Fruit fly (Drosophila melanogaster) whole organism, embryonic: Measurements from ENCODE around the gene CG8006.

Experiments
- Asciz ChIP-seq: fragments of 200-800 bp; sonication (Bioruptor generic); optimal IDR thresholded peaks from 2 replicates; lab custom pipeline; 2017; ENCODE audit warnings: missing biosample characterization, mild to moderate bottlenecking, missing genetic modification characterization, missing genetic modification reagents
- CG10979 ChIP-seq: fragments of 200-800 bp; sonication (Bioruptor generic); optimal IDR thresholded peaks from 2 replicates; lab custom pipeline; 2018; ENCODE audit warnings: missing biosample characterization, mild to moderate bottlenecking, missing genetic modification characterization, moderate library complexity
- CG13894 ChIP-seq: fragments of 200-800 bp; sonication (Bioruptor generic); optimal IDR thresholded peaks from 3 replicates; lab custom pipeline; 2018; ENCODE audit warnings: missing biosample characterization, mild to moderate bottlenecking, missing genetic modification characterization, moderate library complexity
- CG15011 ChIP-seq: fragments of 200-800 bp; sonication (Bioruptor generic); optimal IDR thresholded peaks from 3 replicates; lab custom pipeline; 2018; ENCODE audit warnings: missing biosample characterization, mild to moderate bottlenecking, missing genetic modification characterization
- CG15073 ChIP-seq: fragments of 200-800 bp; sonication (Bioruptor generic); optimal IDR thresholded peaks from 2 replicates; lab custom pipeline; 2016; ENCODE audit warnings: missing biosample characterization, missing genetic modification characterization
- CG16863 ChIP-seq: fragments of 200-800 bp; sonication (Bioruptor generic); optimal IDR thresholded peaks from 3 replicates; lab custom pipeline; 2016; ENCODE audit warnings: missing biosample characterization, missing genetic modification characterization
- CG17359 ChIP-seq: fragments of 200-800 bp; sonication (Bioruptor generic); optimal IDR thresholded peaks from 3 replicates; lab custom pipeline; 2018; ENCODE audit warnings: missing biosample characterization, mild to moderate bottlenecking, missing genetic modification characterization, moderate library complexity
- CG17385 ChIP-seq: fragments of 200-800 bp; sonication (Bioruptor generic); optimal IDR thresholded peaks from 3 replicates; lab custom pipeline; 2018; ENCODE audit warnings: missing biosample characterization, mild to moderate bottlenecking, missing genetic modification characterization
- CG17612 ChIP-seq: fragments of 200-800 bp; sonication (Bioruptor generic); IDR thresholded peaks from 2 replicates; pipeline ENCODE4 v1.3.6; 2022; ENCODE audit warnings: missing biosample characterization, missing genetic modification characterization
- CG17802 ChIP-seq: fragments of 200-800 bp; sonication (Bioruptor generic); optimal IDR thresholded peaks from 2 replicates; lab custom pipeline; 2018; ENCODE audit warnings: missing biosample characterization, mild to moderate bottlenecking, missing genetic modification characterization, moderate library complexity
- CG18599 ChIP-seq: fragments of 200-800 bp; sonication (Bioruptor generic); optimal IDR thresholded peaks from 3 replicates; lab custom pipeline; 2017; ENCODE audit warnings: missing biosample characterization, missing genetic modification characterization, mild to moderate bottlenecking, moderate library complexity, missing genetic modification reagents
- CG2120 ChIP-seq: fragments of 200-800 bp; sonication (Bioruptor generic); optimal IDR thresholded peaks from 3 replicates; lab custom pipeline; 2016; ENCODE audit warnings: missing biosample characterization, missing genetic modification characterization
- CG2199 ChIP-seq: fragments of 200-800 bp; sonication (Bioruptor generic); IDR thresholded peaks from 3 replicates; pipeline ENCODE4 v1.3.6; 2022; ENCODE audit warnings: missing biosample characterization, missing genetic modification characterization
- CG34224 ChIP-seq: fragments of 200-800 bp; sonication (Bioruptor generic); IDR thresholded peaks from 3 replicates; pipeline ENCODE4 v1.3.6; 2022; ENCODE audit warnings: missing biosample characterization, missing genetic modification characterization; ENCODE audit not compliant: partially characterized antibody
- CG4360 ChIP-seq: fragments of 200-800 bp; sonication (Bioruptor generic); IDR thresholded peaks from 2 replicates; pipeline ENCODE4 v1.3.6; 2022; ENCODE audit warnings: missing biosample characterization, missing genetic modification characterization
- CG4854 ChIP-seq: fragments of 200-800 bp; sonication (Bioruptor generic); optimal IDR thresholded peaks from 2 replicates; lab custom pipeline; 2016; ENCODE audit warnings: missing biosample characterization, missing genetic modification characterization, inconsistent platforms
- CG6765 ChIP-seq: fragments of 200-800 bp; sonication (Bioruptor generic); optimal IDR thresholded peaks from 3 replicates; lab custom pipeline; 2017; ENCODE audit warnings: missing biosample characterization, mild to moderate bottlenecking, missing genetic modification characterization
- Dip2 ChIP-seq: fragments of 200-800 bp; sonication (Bioruptor generic); IDR thresholded peaks from 2 replicates; pipeline ENCODE4 v1.3.6; 2022; ENCODE audit warnings: missing biosample characterization, missing genetic modification characterization
- Fer1 ChIP-seq: fragments of 200-800 bp; sonication (Bioruptor generic); optimal IDR thresholded peaks from 2 replicates; lab custom pipeline; 2017; ENCODE audit warnings: missing biosample characterization, mild to moderate bottlenecking, missing genetic modification characterization
- Gsc ChIP-seq: fragments of 200-800 bp; sonication (Bioruptor generic); IDR thresholded peaks from 2 replicates; pipeline ENCODE4 v1.3.6; 2022; ENCODE audit warnings: missing biosample characterization, missing genetic modification characterization
- H15 ChIP-seq: fragments of 200-800 bp; sonication (Bioruptor generic); IDR thresholded peaks from 3 replicates; pipeline ENCODE4 v1.3.6; 2022; ENCODE audit warnings: missing biosample characterization, missing genetic modification characterization
- Hand ChIP-seq: fragments of 200-800 bp; sonication (Bioruptor generic); optimal IDR thresholded peaks from 2 replicates; lab custom pipeline; 2017; ENCODE audit warnings: mild to moderate bottlenecking, missing biosample characterization, missing genetic modification reagents, missing genetic modification characterization
- Hey ChIP-seq: fragments of 200-800 bp; sonication (Bioruptor generic); optimal IDR thresholded peaks from 3 replicates; lab custom pipeline; 2018; ENCODE audit warnings: missing biosample characterization, mild to moderate bottlenecking, missing genetic modification characterization
- Hmr ChIP-seq: fragments of 200-800 bp; sonication (Bioruptor generic); optimal IDR thresholded peaks from 3 replicates; lab custom pipeline; 2017; ENCODE audit warnings: mild to moderate bottlenecking, missing biosample characterization, missing genetic modification reagents, missing genetic modification characterization
- Hsf ChIP-seq: fragments of 200-800 bp; sonication (Bioruptor generic); optimal IDR thresholded peaks from 3 replicates; lab custom pipeline; 2016; ENCODE audit warnings: missing biosample characterization, missing genetic modification characterization
- Mrtf ChIP-seq: fragments of 200-800 bp; sonication (Bioruptor generic); IDR thresholded peaks from 3 replicates; pipeline ENCODE4 v1.3.6; 2022; ENCODE audit warnings: missing biosample characterization, missing genetic modification characterization
- NFAT ChIP-seq: fragments of 200-800 bp; sonication (Bioruptor generic); IDR thresholded peaks from 2 replicates; pipeline ENCODE4 v1.3.6; 2022; ENCODE audit warnings: missing biosample characterization, missing genetic modification characterization
- Oli ChIP-seq: fragments of 200-800 bp; sonication (Bioruptor generic); optimal IDR thresholded peaks from 2 replicates; lab custom pipeline; 2018; ENCODE audit warnings: missing biosample characterization, mild to moderate bottlenecking, missing genetic modification characterization, moderate library complexity
- Opbp ChIP-seq: fragments of 200-800 bp; sonication (Bioruptor generic); IDR thresholded peaks from 3 replicates; pipeline ENCODE4 v1.3.6; 2022; ENCODE audit warnings: missing biosample characterization, missing genetic modification characterization; ENCODE audit not compliant: partially characterized antibody
- Sox102F ChIP-seq: fragments of 200-800 bp; sonication (Bioruptor generic); optimal IDR thresholded peaks from 2 replicates; lab custom pipeline; 2018; ENCODE audit warnings: missing biosample characterization, mild to moderate bottlenecking, missing genetic modification characterization, moderate library complexity
- Trl ChIP-seq, 3 experiments: fragments of >200 bp in 2 of 3; fragments of 200-800 bp in 1 of 3; sonication (Bioruptor generic) in 1 of 3; optimal IDR thresholded peaks; 2 replicates in 1 of 3; 3 replicates in 2 of 3; lab custom pipeline; 2016 to 2017; ENCODE audit warnings: missing biosample characterization in 1 of 3, missing genetic modification characterization in 1 of 3
- YL-1 ChIP-seq: fragments of 200-800 bp; sonication (Bioruptor generic); optimal IDR thresholded peaks from 3 replicates; lab custom pipeline; 2017; ENCODE audit warnings: missing biosample characterization, mild to moderate bottlenecking, missing genetic modification characterization
- bigmax ChIP-seq: fragments of 200-800 bp; sonication (Bioruptor generic); optimal IDR thresholded peaks from 2 replicates; lab custom pipeline; 2018; ENCODE audit warnings: missing biosample characterization, mild to moderate bottlenecking, missing genetic modification characterization
- dm ChIP-seq: fragments of 200-800 bp; sonication (Bioruptor generic); optimal IDR thresholded peaks from 3 replicates; lab custom pipeline; 2016; ENCODE audit warnings: missing biosample characterization, missing genetic modification characterization
- en ChIP-seq: fragments of 200-800 bp; sonication (Bioruptor generic); optimal IDR thresholded peaks from 2 replicates; lab custom pipeline; 2016; ENCODE audit warnings: missing biosample characterization, missing genetic modification characterization
- fd96Cb ChIP-seq: fragments of 200-800 bp; sonication (Bioruptor generic); optimal IDR thresholded peaks from 2 replicates; lab custom pipeline; 2018; ENCODE audit warnings: missing biosample characterization, mild to moderate bottlenecking, missing genetic modification characterization, moderate library complexity
- gem ChIP-seq: fragments of 200-800 bp; sonication (Bioruptor generic); optimal IDR thresholded peaks from 2 replicates; lab custom pipeline; 2019; ENCODE audit warnings: missing biosample characterization, mild to moderate bottlenecking, missing genetic modification characterization, moderate library complexity
- kni ChIP-seq: fragments of 200-800 bp; sonication (Bioruptor generic); optimal IDR thresholded peaks from 3 replicates; lab custom pipeline; 2017; ENCODE audit warnings: mild to moderate bottlenecking, missing biosample characterization, missing genetic modification reagents, missing genetic modification characterization
- lbe ChIP-seq: fragments of 200-800 bp; sonication (Bioruptor generic); optimal IDR thresholded peaks from 2 replicates; lab custom pipeline; 2016; ENCODE audit warnings: missing biosample characterization, mild to moderate bottlenecking, missing genetic modification characterization
- ranshi ChIP-seq: fragments of 200-800 bp; sonication (Bioruptor generic); IDR thresholded peaks from 2 replicates; pipeline ENCODE4 v1.3.6; 2022; ENCODE audit warnings: missing biosample characterization, missing genetic modification characterization
- sima ChIP-seq: fragments of 200-800 bp; sonication (Bioruptor generic); optimal IDR thresholded peaks from 2 replicates; lab custom pipeline; 2016; ENCODE audit warnings: missing biosample characterization, missing genetic modification characterization
- slou ChIP-seq: fragments of 200-800 bp; sonication (Bioruptor generic); optimal IDR thresholded peaks from 3 replicates; lab custom pipeline; 2016; ENCODE audit warnings: missing biosample characterization, missing genetic modification characterization
- stc ChIP-seq: fragments of 200-800 bp; sonication (Bioruptor generic); IDR thresholded peaks from 2 replicates; pipeline ENCODE4 v1.3.6; 2022; ENCODE audit warnings: missing biosample characterization, missing genetic modification characterization
- tio ChIP-seq: fragments of 200-800 bp; sonication (Bioruptor generic); optimal IDR thresholded peaks from 2 replicates; lab custom pipeline; 2017; ENCODE audit warnings: missing biosample characterization, missing genetic modification characterization, inconsistent platforms
- twi ChIP-seq: fragments of 200-800 bp; optimal IDR thresholded peaks from 2 replicates; lab custom pipeline; 2019; ENCODE audit warnings: missing biosample characterization, mild to moderate bottlenecking, missing genetic modification characterization, moderate library complexity
- vnd ChIP-seq: fragments of 200-800 bp; sonication (Bioruptor generic); IDR thresholded peaks from 3 replicates; pipeline ENCODE4 v1.3.6; 2022; ENCODE audit warnings: missing biosample characterization, missing genetic modification characterization; ENCODE audit not compliant: partially characterized antibody
- wdn ChIP-seq: fragments of 200-800 bp; sonication (Bioruptor generic); IDR thresholded peaks from 2 replicates; pipeline ENCODE4 v1.3.6; 2022; ENCODE audit warnings: missing biosample characterization, missing genetic modification characterization
- wor ChIP-seq: fragments of 200-800 bp; sonication (Bioruptor generic); IDR thresholded peaks from 2 replicates; pipeline ENCODE4 v1.3.6; 2022; ENCODE audit warnings: missing biosample characterization, missing genetic modification characterization

The CG8006 gene

dm6 chr3L:8186627-8187396 lies 24.9 kb upstream of the CG8006 start, which contains the start of the genes ERR and Atg18a (continued):
- peak; percentile 74 for TF ChIP-seq YL-1
- peak; percentile 89 for TF ChIP-seq gem (tag; lab: Kevin White, UChicago)
- peak; percentile 51; the same call in 1 of the 3 replicates for TF ChIP-seq CG2199 (GFP tag; lab: Robert Waterston, UW)
- peak; percentile 78 for TF ChIP-seq twi (tag; lab: Kevin White, UChicago)
- peak; percentile 92 for TF ChIP-seq NFAT (GFP tag; lab: Robert Waterston, UW)
- TF ChIP-seq stc (GFP tag; lab: Robert Waterston, UW): peak; percentile 40; the same call in 1 of the 2 replicates
- TF ChIP-seq Hand (GFP tag; lab: Kevin White, UChicago): peak; percentile 17
- TF ChIP-seq Trl (optimal IDR thresholded peaks at IDR 0.05; lab: Kevin White, UChicago): peak in 1 of 2 experiments; percentile 49
- peak; percentile 84 for TF ChIP-seq Trl (GFP tag; optimal IDR thresholded peaks at IDR 0.05; lab: Kevin White, UChicago)
- TF ChIP-seq Fer1: peak; percentile 68
- peak; percentile 56 for TF ChIP-seq CG15011 (GFP tag; lab: Kevin White, UChicago)
- TF ChIP-seq vnd (GFP tag; lab: Robert Waterston, UW): peak; percentile 60; the same call in 2 of the 3 replicates
- peak; percentile 93 for TF ChIP-seq CG2120
- TF ChIP-seq en (GFP tag; lab: Kevin White, UChicago): no peak
- peak; percentile 31 for TF ChIP-seq CG17802
- TF ChIP-seq CG17359 (tag; lab: Kevin White, UChicago): peak; percentile 77
- peak; percentile 89 for TF ChIP-seq Hmr (GFP tag; lab: Kevin White, UChicago)
- peak; percentile 69 for TF ChIP-seq dm (GFP tag; lab: Kevin White, UChicago)
- TF ChIP-seq CG18599 (GFP tag; lab: Kevin White, UChicago): peak; percentile 79
- peak; percentile 61 for TF ChIP-seq Gsc (GFP tag; lab: Robert Waterston, UW)
- TF ChIP-seq CG6765 (GFP tag; lab: Kevin White, UChicago): no peak
- TF ChIP-seq CG4360 (GFP tag; lab: Robert Waterston, UW): peak; percentile 85
- TF ChIP-seq Sox102F: no peak
- peak; percentile 83 for TF ChIP-seq wor (GFP tag; lab: Robert Waterston, UW)
- TF ChIP-seq Asciz (GFP tag; lab: Kevin White, UChicago): no peak
- TF ChIP-seq CG15073 (GFP tag; lab: Kevin White, UChicago): no peak
- TF ChIP-seq Mrtf (GFP tag; lab: Robert Waterston, UW): peak; percentile 79
- TF ChIP-seq slou (GFP tag; lab: Kevin White, UChicago): peak; percentile 87
- TF ChIP-seq CG34224 (GFP tag; lab: Robert Waterston, UW): peak; percentile 65; the same call in 2 of the 3 replicates
- peak; percentile 79; the same call in 1 of the 2 replicates for TF ChIP-seq wdn (GFP tag; lab: Robert Waterston, UW)
- TF ChIP-seq Oli (tag; lab: Kevin White, UChicago): peak; percentile 80
- TF ChIP-seq fd96Cb (tag; lab: Kevin White, UChicago): peak; percentile 77
- TF ChIP-seq tio (GFP tag; lab: Kevin White, UChicago): no peak
- TF ChIP-seq ranshi (GFP tag; lab: Robert Waterston, UW): peak; percentile 88
- TF ChIP-seq Dip2 (GFP tag; lab: Robert Waterston, UW): peak; percentile 61
- TF ChIP-seq CG17385: peak; percentile 58
- peak; percentile 52 for TF ChIP-seq CG13894 (tag; lab: Kevin White, UChicago)
- peak; percentile 65 for TF ChIP-seq lbe
- TF ChIP-seq CG17612: peak; percentile 54; the same call in 1 of the 2 replicates
- TF ChIP-seq Hey: peak; percentile 57
- peak; percentile 51; the same call in 1 of the 3 replicates for TF ChIP-seq Opbp (GFP tag; lab: Robert Waterston, UW)
- TF ChIP-seq Hsf (GFP tag; lab: Kevin White, UChicago): peak; percentile 91
- TF ChIP-seq CG4854 (GFP tag; lab: Kevin White, UChicago): peak; percentile 61
- no peak for TF ChIP-seq bigmax (GFP tag; lab: Kevin White, UChicago)
- TF ChIP-seq CG16863: peak; percentile 51
- TF ChIP-seq kni (GFP tag; lab: Kevin White, UChicago): peak; percentile 90
- peak; percentile 68 for TF ChIP-seq CG10979
- TF ChIP-seq sima (GFP tag; lab: Kevin White, UChicago): no peak
- peak; percentile 88 for TF ChIP-seq H15 (GFP tag; lab: Robert Waterston, UW)
